Worm (Caenorhabditis elegans) whole organism, L2 larva: ENCODE data around the gene ilys-4.

Experiments
- elt-3 ChIP-seq: sonication (generic microtip); optimal IDR thresholded peaks from 2 replicates; lab custom pipeline; 2017; ENCODE audit warnings: missing biosample characterization, missing genetic modification characterization
- lin-11 ChIP-seq: fragments of 150-350 bp; sonication (generic microtip); optimal IDR thresholded peaks from 2 replicates; lab custom pipeline; 2014; ENCODE audit warnings: missing biosample characterization, missing genetic modification characterization, inconsistent platforms, mixed read lengths
- unc-39 ChIP-seq: fragments of 150-350 bp; optimal IDR thresholded peaks from 2 replicates; lab custom pipeline; 2014; ENCODE audit warnings: missing biosample characterization, missing genetic modification characterization
- ztf-11 ChIP-seq: sonication (generic microtip); optimal IDR thresholded peaks from 2 replicates; lab custom pipeline; 2017; ENCODE audit warnings: missing biosample characterization, missing genetic modification characterization

ce11 chrIV:7849235-7849634 is 48.1 kb downstream of the ilys-4 start:
- TF ChIP-seq lin-11 (tag; lab: Kevin White, UChicago) = no peak
- TF ChIP-seq unc-39 (tag; lab: Kevin White, UChicago) = no peak
- TF ChIP-seq elt-3 = no peak
- no peak for TF ChIP-seq ztf-11 (tag; lab: Kevin White, UChicago)
